Worm (Caenorhabditis elegans): ENCODE data around the gene F19C7.8.

- no peak for TF ChIP-seq ztf-11 (tag; optimal IDR thresholded peaks at IDR 0.05)
- TF ChIP-seq unc-39 (tag; optimal IDR thresholded peaks at IDR 0.05), result no peak
- no peak for TF ChIP-seq ama-1 (optimal IDR thresholded peaks at IDR 0.05)
- TF ChIP-seq unc-62 (GFP tag; optimal IDR thresholded peaks at IDR 0.05), result no peak
Measured at ce11 chrIV:4673332-4673731, 35.4 kb upstream of the F19C7.8 start.

Measured in whole organism, L3 larva.